Worm (Caenorhabditis elegans): Measurements from ENCODE around the gene set-14.
A peak's percentile ranks its signal among the peaks of the same experiment; 100 is the strongest.

Gene set-14

DNA sequence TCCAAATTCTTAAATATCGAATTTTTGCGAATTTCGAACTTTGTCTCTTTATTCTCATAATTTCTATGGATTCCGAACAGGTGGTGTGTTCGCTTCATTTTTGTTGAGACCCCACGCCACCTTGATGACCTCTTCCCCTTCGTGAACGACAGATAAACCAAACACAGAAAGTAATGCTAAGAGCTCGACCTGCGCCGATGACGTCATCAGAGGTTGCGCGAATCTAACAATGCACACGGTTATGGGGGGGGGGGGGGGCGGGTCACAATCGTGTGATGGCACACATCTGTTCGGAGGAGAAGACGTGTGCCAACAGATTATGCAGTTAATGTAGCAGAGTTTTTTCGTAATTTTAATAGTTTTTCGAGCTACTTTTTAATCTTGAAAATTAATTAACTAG lies 11.8 kb downstream of the set-14 start:
- no peak for TF ChIP-seq zag-1 (tag; optimal IDR thresholded peaks at IDR 0.05)

ce11 chrII:10783201-10783962 lies 12.7 kb downstream of the set-14 start, which contains the start of gene ect-2:
Gene ect-2 (minus strand): TSS chrII:10783962.
- TF ChIP-seq nhr-12 (tag; optimal IDR thresholded peaks at IDR 0.05), result no peak
- TF ChIP-seq C34F6.9 (tag; optimal IDR thresholded peaks at IDR 0.05), result peak; percentile 29
- peak; percentile 43 for TF ChIP-seq unc-55 (GFP tag; optimal IDR thresholded peaks at IDR 0.05)
- peak in 1 of 2 experiments; percentile 29 for TF ChIP-seq lsy-2 (tag; optimal IDR thresholded peaks at IDR 0.05)
- peak; percentile 79 for TF ChIP-seq gmeb-1 (tag; optimal IDR thresholded peaks at IDR 0.05)
- no peak for TF ChIP-seq nhr-129 (tag; optimal IDR thresholded peaks at IDR 0.05)

- no peak for TF ChIP-seq skn-1 (tag; optimal IDR thresholded peaks at IDR 0.05)
- TF ChIP-seq unc-39 (tag; optimal IDR thresholded peaks at IDR 0.05), result no peak
- TF ChIP-seq Y55F3AM.14 (GFP tag; optimal IDR thresholded peaks at IDR 0.05), result no peak
- no peak for TF ChIP-seq lin-39 (tag; optimal IDR thresholded peaks at IDR 0.05)
Observed at ce11 chrII:10778026-10778425, 18.1 kb downstream of the set-14 start, which contains the start of gene mpz-1. Gene mpz-1 (minus strand): TSS chrII:10778126.

ce11 chrII:10769291-10769690 lies 26.8 kb downstream of the set-14 start:
- TF ChIP-seq unc-55 (GFP tag; optimal IDR thresholded peaks at IDR 0.05) (peak; percentile 11), nhr-12 (tag; optimal IDR thresholded peaks at IDR 0.05) (no peak), mab-5 (tag; optimal IDR thresholded peaks at IDR 0.05) (no peak), ama-1 (optimal IDR thresholded peaks at IDR 0.05) (no peak), zag-1 (tag; optimal IDR thresholded peaks at IDR 0.05) (no peak), lin-39 (tag; optimal IDR thresholded peaks at IDR 0.05) (no peak), sma-9 (GFP tag; optimal IDR thresholded peaks at IDR 0.05) (peak; percentile 28), sma-9 (tag; optimal IDR thresholded peaks at IDR 0.05) (no peak), ztf-1 (GFP tag; conservative IDR thresholded peaks at IDR 0.05) (no peak), unc-39 (tag; optimal IDR thresholded peaks at IDR 0.05) (no peak), mbf-1 (tag; optimal IDR thresholded peaks at IDR 0.05) (no peak), blmp-1 (tag; optimal IDR thresholded peaks at IDR 0.05; ENCODE audit: insufficient read depth) (no peak), R02D3.7 (tag; optimal IDR thresholded peaks at IDR 0.05) (no peak), C34F6.9 (tag; optimal IDR thresholded peaks at IDR 0.05) (peak; percentile 25)

DNA sequence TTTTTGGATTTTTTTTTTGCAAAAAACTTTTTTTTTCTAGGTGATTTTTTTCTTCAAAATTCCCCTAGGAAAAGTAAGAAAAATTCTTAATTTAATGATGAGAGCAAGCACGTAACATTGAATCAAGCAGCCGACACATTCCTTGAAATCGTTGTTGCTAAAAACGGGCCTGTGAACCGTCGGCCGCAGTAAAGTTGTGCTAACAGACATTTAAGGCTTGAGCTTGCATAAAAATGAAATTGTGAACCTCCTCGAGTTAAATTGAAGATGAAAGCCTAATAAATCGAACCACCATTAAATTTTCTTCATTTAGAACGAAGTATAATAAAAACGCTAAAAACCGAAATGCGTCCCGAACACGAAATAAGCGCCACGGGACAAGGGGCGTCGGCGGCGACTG lies 28.1 kb downstream of the set-14 start:
- TF ChIP-seq ama-1 (optimal IDR thresholded peaks at IDR 0.05) (no peak), ceh-16 (tag; optimal IDR thresholded peaks at IDR 0.05) (no peak), nhr-12 (tag; optimal IDR thresholded peaks at IDR 0.05) (no peak), R02D3.7 (tag; optimal IDR thresholded peaks at IDR 0.05) (no peak), dmd-4 (tag; optimal IDR thresholded peaks at IDR 0.05) (no peak)

ce11 chrII:10766773-10767172 lies 29.3 kb downstream of the set-14 start:
- TF ChIP-seq ztf-4 (tag; optimal IDR thresholded peaks at IDR 0.05) (no peak), nhr-23 (tag; optimal IDR thresholded peaks at IDR 0.05) (no peak), snpc-4 (tag; optimal IDR thresholded peaks at IDR 0.05) (no peak), nhr-129 (tag; optimal IDR thresholded peaks at IDR 0.05) (no peak), mdl-1 (tag; optimal IDR thresholded peaks at IDR 0.05) (no peak), dmd-4 (tag; optimal IDR thresholded peaks at IDR 0.05) (no peak), F13H6.1 (tag; optimal IDR thresholded peaks at IDR 0.05) (no peak), aly-2 (tag; optimal IDR thresholded peaks at IDR 0.05) (no peak), C34F6.9 (tag; optimal IDR thresholded peaks at IDR 0.05) (no peak), ceh-16 (tag; optimal IDR thresholded peaks at IDR 0.05) (no peak), elt-3 (tag; optimal IDR thresholded peaks at IDR 0.05) (no peak), ztf-11 (tag; optimal IDR thresholded peaks at IDR 0.05) (no peak), sma-3 (GFP tag; optimal IDR thresholded peaks at IDR 0.05) (no peak), lsy-2 (tag; optimal IDR thresholded peaks at IDR 0.05) (no peak), nhr-21 (tag; optimal IDR thresholded peaks at IDR 0.05) (no peak), fos-1 (tag; optimal IDR thresholded peaks at IDR 0.05) (no peak), nhr-237 (tag; optimal IDR thresholded peaks at IDR 0.05) (no peak)

Data from whole organism, L2 larva.